Worm (Caenorhabditis elegans) whole organism, mixed stage, embryonic: ENCODE data around the gene raga-1.

Experiments
- elt-3 ChIP-seq: fragments of 150-350 bp; optimal IDR thresholded peaks from 2 replicates; lab custom pipeline; 2014; ENCODE audit warnings: missing biosample characterization, missing genetic modification characterization
- flh-1 ChIP-seq: fragments of 200-800 bp; sonication (Bioruptor generic); optimal IDR thresholded peaks from 2 replicates; lab custom pipeline; 2018; ENCODE audit warnings: mild to moderate bottlenecking, missing genetic modification characterization, moderate library complexity, missing compliant biosample characterization
- ham-2 ChIP-seq: fragments of 200-800 bp; sonication (Bioruptor generic); optimal IDR thresholded peaks from 2 replicates; lab custom pipeline; 2018; ENCODE audit warnings: mild to moderate bottlenecking, missing genetic modification characterization, missing compliant biosample characterization
- mab-5 ChIP-seq: fragments of 150-350 bp; optimal IDR thresholded peaks from 2 replicates; lab custom pipeline; 2014; ENCODE audit warnings: missing biosample characterization, missing genetic modification characterization
- mep-1 ChIP-seq: fragments of 150-350 bp; optimal IDR thresholded peaks from 2 replicates; lab custom pipeline; 2017; ENCODE audit warnings: missing biosample characterization, missing genetic modification reagents, missing genetic modification characterization, inconsistent platforms
- nhr-12 ChIP-seq: fragments of 150-350 bp; optimal IDR thresholded peaks from 2 replicates; lab custom pipeline; 2014; ENCODE audit warnings: missing biosample characterization, missing genetic modification characterization
- nhr-237 ChIP-seq: fragments of 150-350 bp; optimal IDR thresholded peaks from 2 replicates; lab custom pipeline; 2014; ENCODE audit warnings: missing biosample characterization, missing genetic modification characterization

- no peak for TF ChIP-seq mep-1 (tag; lab: Kevin White, UChicago)
- TF ChIP-seq elt-3, result no peak
- no peak for TF ChIP-seq nhr-12 (tag; lab: Kevin White, UChicago)
- no peak for TF ChIP-seq ham-2 (GFP tag; lab: Kevin White, UChicago)
- TF ChIP-seq flh-1 (GFP tag; lab: Kevin White, UChicago), result no peak
- no peak for TF ChIP-seq mab-5 (tag; lab: Kevin White, UChicago)
- no peak for TF ChIP-seq nhr-237
Measured at ce11 chrII:11275484-11275883, 25.7 kb upstream of the raga-1 start.
